Fruit fly (Drosophila melanogaster) ovary, adult (tissue): ENCODE measurements around the gene Cyp313a1.

Experiments
- CG17801 ChIP-seq: fragments of 200-800 bp; optimal IDR thresholded peaks from 2 replicates; lab custom pipeline; 2019; ENCODE audit warnings: missing biosample characterization, mild to moderate bottlenecking, missing genetic modification characterization, moderate library complexity; ENCODE audit not compliant: partially characterized antibody

Gene Cyp313a1

dm6 chr3R:14520749-14521148 lies at the start of gene Cyp313a1:
TSS of gene Cyp313a1 (plus strand) at chr3R:14521049.
- no peak for TF ChIP-seq CG17801 (GFP tag; lab: Kevin White, UChicago)

DNA sequence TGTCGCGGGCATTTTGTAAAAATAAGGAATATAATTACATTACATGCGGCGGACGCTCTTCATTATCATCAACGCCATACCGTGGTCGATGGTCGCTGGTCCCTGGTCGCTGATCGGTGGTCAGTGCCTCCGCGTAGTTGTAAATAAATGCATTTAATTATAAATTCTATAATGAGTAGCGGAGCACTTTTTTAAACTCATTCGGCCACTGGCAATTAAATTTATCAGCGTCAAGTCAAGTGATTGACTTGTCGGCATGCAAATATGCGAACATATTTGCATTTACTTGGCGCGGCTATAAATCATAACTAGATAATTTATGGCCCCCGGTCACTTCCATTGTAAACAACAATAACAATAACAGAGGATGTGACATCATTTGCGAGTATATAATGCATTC lies 49.4 kb upstream of the Cyp313a1 start:
- no peak for TF ChIP-seq CG17801 (GFP tag; lab: Kevin White, UChicago)

dm6 chr3R:14472580-14473353 lies 48.1 kb upstream of the Cyp313a1 start:
- no peak for TF ChIP-seq CG17801 (GFP tag; lab: Kevin White, UChicago)

- TF ChIP-seq CG17801 (GFP tag; lab: Kevin White, UChicago), result no peak
Measured at dm6 chr3R:14473574-14473973, 47.3 kb upstream of the Cyp313a1 start.

DNA sequence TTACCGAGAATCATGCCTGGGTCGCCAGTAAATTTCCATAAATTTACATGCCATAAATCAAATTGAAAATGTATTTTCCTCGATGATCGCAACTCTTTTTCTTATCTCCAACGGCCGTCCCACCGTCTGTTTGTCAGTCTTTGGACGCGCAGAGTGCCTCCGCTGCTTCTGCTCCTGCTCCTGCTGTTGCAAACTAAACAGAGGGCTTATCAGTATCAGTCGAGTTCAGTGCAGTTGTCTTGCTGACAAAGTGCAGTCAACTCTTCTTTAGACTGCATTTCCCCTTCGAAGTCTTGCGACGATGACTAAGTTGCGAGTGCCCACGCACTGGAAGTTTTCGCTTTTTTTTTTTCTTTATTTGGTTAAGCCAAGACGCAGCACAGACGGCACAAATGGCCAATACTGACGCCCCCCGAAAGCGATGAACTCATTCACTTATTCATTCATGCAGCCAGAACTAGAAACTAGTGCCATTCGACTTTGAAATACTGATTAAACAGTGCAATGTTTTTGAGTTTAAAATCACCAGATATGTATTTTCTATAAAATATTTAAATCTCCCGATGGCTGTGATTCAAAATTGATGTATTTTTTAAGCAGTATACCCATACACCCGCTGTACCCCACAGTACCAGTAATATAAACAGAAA lies 46.7 kb upstream of the Cyp313a1 start:
- TF ChIP-seq CG17801 (GFP tag; lab: Kevin White, UChicago), result no peak

DNA sequence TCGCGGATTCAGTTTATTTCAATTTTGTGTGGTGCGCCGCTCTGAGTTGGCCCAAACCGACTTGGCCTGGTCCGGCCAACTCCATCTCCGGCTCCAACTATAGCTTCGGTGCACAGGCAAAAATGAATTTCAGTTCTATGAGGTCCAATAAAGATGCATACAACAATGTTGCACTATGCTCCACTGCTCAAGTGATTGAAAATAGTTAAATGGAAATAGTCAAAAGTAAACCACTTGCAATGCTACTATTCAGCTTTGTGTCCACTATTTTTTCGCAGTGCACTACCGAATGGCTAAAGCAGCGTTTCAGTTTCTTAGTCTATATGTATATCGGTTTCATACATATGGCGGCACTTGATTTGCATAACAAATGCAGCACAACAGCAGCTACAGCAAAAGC lies 44.6 kb upstream of the Cyp313a1 start:
- TF ChIP-seq CG17801 (GFP tag; lab: Kevin White, UChicago), result no peak

- TF ChIP-seq CG17801 (GFP tag; lab: Kevin White, UChicago), result no peak
Measured at dm6 chr3R:14477085-14477762, 43.6 kb upstream of the Cyp313a1 start.

DNA sequence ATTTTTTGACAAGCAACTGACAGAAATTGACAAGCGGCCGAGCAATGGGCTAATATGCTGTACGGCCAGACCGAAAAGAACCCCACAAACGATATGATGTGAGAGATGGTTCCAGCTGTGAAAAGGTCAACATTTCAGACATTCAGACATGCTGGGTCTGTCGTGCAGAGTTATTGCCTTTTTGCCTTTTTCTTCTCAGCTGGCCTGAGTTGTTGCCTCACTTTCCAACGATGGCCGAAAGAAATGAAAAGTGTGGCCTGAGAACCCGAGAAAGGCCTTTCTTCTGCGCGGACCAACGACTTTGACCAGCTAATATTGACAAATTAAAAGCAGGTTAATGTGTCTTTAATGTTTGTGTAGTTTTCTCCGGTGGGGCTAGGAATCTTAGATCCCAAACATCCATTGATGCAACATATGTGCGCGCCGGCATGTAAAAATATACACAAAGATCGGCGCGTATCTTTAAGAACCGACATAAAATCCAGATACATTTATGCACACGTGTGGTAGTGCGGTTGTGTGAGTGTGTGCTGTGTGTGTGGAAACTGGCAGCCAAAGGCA lies 42.9 kb upstream of the Cyp313a1 start:
- no peak for TF ChIP-seq CG17801 (GFP tag; lab: Kevin White, UChicago)

dm6 chr3R:14478438-14479033 lies 42.3 kb upstream of the Cyp313a1 start:
- no peak for TF ChIP-seq CG17801 (GFP tag; lab: Kevin White, UChicago)

DNA sequence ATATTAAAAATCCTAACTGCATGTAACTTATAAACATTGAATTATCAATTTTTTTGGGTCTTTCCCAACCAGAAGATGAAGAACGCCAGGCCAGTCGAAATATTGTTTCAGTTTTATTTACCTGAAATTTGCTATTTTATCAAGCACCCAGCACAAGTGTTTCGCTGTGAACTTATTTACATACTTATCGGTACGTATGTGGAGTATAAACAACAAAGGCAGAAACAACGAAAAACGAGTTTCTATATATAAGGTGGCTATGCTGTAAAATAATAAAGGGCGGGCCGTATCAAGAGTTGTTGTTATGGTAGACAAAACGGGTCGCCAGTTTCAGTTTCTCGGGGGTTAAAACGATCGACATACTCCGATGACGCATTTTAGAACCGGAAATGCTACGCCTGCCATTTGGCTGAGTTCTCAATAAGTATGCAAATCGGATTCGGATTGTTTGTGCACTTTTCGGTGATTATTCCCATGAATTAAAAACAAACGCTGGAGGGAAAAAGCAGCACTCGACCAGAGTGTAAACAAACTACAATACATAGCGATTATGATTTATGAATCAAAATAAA lies 41.1 kb upstream of the Cyp313a1 start:
- no peak for TF ChIP-seq CG17801 (GFP tag; lab: Kevin White, UChicago)

dm6 chr3R:14481569-14481968 lies 39.3 kb upstream of the Cyp313a1 start, which contains the start of gene cv-c:
TSS of gene cv-c (minus strand) at chr3R:14481713.
- TF ChIP-seq CG17801 (GFP tag; lab: Kevin White, UChicago), result peak; percentile 32

dm6 chr3R:14481977-14482376 lies 38.9 kb upstream of the Cyp313a1 start:
- TF ChIP-seq CG17801 (GFP tag; lab: Kevin White, UChicago), result no peak

DNA sequence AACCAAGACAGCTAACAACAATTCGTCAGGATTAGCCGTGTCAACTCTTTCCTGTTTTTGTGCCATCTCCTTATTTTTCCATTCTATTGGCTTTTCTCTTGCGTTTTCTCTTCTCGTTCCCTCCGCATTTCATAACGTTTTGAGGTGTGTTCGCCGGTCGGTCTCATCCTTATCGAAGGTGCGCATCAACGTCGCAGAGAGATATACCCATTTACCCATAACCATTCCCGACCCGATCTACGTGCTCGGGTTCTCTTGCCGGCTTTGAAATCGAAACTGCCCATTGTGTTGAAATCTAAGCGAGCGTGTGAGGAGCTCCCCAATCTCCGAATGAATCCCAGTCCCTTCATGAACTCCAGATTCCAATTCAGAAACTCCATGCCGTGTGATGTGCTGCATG lies 37.9 kb upstream of the Cyp313a1 start:
- TF ChIP-seq CG17801 (GFP tag; lab: Kevin White, UChicago), result no peak

dm6 chr3R:14484533-14485267 lies 36.1 kb upstream of the Cyp313a1 start:
- no peak for TF ChIP-seq CG17801 (GFP tag; lab: Kevin White, UChicago)
